Fruit fly (Drosophila melanogaster) whole organism, embryonic: ENCODE results near the gene DIP1.

ENCODE experiments used
- Antp ChIP-seq: fragments of 200-800 bp; sonication (Bioruptor generic); optimal IDR thresholded peaks from 3 replicates; lab custom pipeline; 2016; ENCODE audit warnings: missing biosample characterization, missing genetic modification characterization
- BEAF-32 ChIP-seq: fragments of 200-800 bp; sonication (Bioruptor generic); optimal IDR thresholded peaks from 3 replicates; lab custom pipeline; 2017; ENCODE audit warnings: missing biosample characterization, missing genetic modification characterization, mild to moderate bottlenecking, moderate library complexity, missing genetic modification reagents
- CG1024 ChIP-seq: fragments of 200-800 bp; sonication (Bioruptor generic); IDR thresholded peaks from 2 replicates; pipeline ENCODE4 v1.3.6; 2022; ENCODE audit warnings: missing biosample characterization, missing genetic modification characterization
- CG12155 ChIP-seq: fragments of 200-800 bp; sonication (Bioruptor generic); optimal IDR thresholded peaks from 3 replicates; lab custom pipeline; 2016; ENCODE audit warnings: missing biosample characterization, missing genetic modification characterization
- CG12659 ChIP-seq: fragments of 200-800 bp; sonication (Bioruptor generic); optimal IDR thresholded peaks from 3 replicates; lab custom pipeline; 2017; ENCODE audit warnings: mild to moderate bottlenecking, missing biosample characterization, missing genetic modification reagents, missing genetic modification characterization
- CG12769 ChIP-seq: fragments of 200-800 bp; sonication (Bioruptor generic); optimal IDR thresholded peaks from 2 replicates; lab custom pipeline; 2019; ENCODE audit warnings: missing biosample characterization, mild to moderate bottlenecking, missing genetic modification characterization, moderate library complexity
- CG13296 ChIP-seq: fragments of 200-800 bp; sonication (Bioruptor generic); optimal IDR thresholded peaks from 3 replicates; lab custom pipeline; 2018; ENCODE audit warnings: missing biosample characterization, mild to moderate bottlenecking, missing genetic modification characterization
- CG14710 ChIP-seq: fragments of 200-800 bp; sonication (Bioruptor generic); optimal IDR thresholded peaks from 3 replicates; lab custom pipeline; 2019; ENCODE audit warnings: missing biosample characterization, mild to moderate bottlenecking, missing genetic modification characterization, moderate library complexity
- CG15011 ChIP-seq: fragments of 200-800 bp; sonication (Bioruptor generic); optimal IDR thresholded peaks from 3 replicates; lab custom pipeline; 2018; ENCODE audit warnings: missing biosample characterization, mild to moderate bottlenecking, missing genetic modification characterization
- CG18599 ChIP-seq: fragments of 200-800 bp; sonication (Bioruptor generic); optimal IDR thresholded peaks from 3 replicates; lab custom pipeline; 2017; ENCODE audit warnings: missing biosample characterization, missing genetic modification characterization, mild to moderate bottlenecking, moderate library complexity, missing genetic modification reagents
- CG18619 ChIP-seq: fragments of 200-800 bp; sonication (Bioruptor generic); optimal IDR thresholded peaks from 3 replicates; lab custom pipeline; 2017; ENCODE audit warnings: missing biosample characterization, mild to moderate bottlenecking, missing genetic modification characterization
- CG30431 ChIP-seq: fragments of 200-800 bp; sonication (Bioruptor generic); optimal IDR thresholded peaks from 2 replicates; lab custom pipeline; 2017; ENCODE audit warnings: missing biosample characterization, missing genetic modification characterization
- CG31224 ChIP-seq: fragments of 200-800 bp; sonication (Bioruptor generic); IDR thresholded peaks from 2 replicates; pipeline ENCODE4 v1.3.6; 2022; ENCODE audit warnings: missing biosample characterization, missing genetic modification characterization
- CG42726 ChIP-seq: fragments of 200-800 bp; sonication (Bioruptor generic); IDR thresholded peaks from 2 replicates; pipeline ENCODE4 v1.3.6; 2022; ENCODE audit warnings: missing biosample characterization, missing genetic modification characterization; ENCODE audit not compliant: partially characterized antibody
- CG4820 ChIP-seq: fragments of 200-800 bp; sonication (Bioruptor generic); optimal IDR thresholded peaks from 3 replicates; lab custom pipeline; 2016; ENCODE audit warnings: missing biosample characterization, missing genetic modification characterization
- CG5245 ChIP-seq: fragments of 200-800 bp; sonication (Bioruptor generic); optimal IDR thresholded peaks from 3 replicates; lab custom pipeline; 2016; ENCODE audit warnings: missing biosample characterization, missing genetic modification characterization
- CG6813 ChIP-seq: fragments of 200-800 bp; sonication (Bioruptor generic); optimal IDR thresholded peaks from 2 replicates; lab custom pipeline; 2017; ENCODE audit warnings: missing biosample characterization, missing genetic modification characterization, mild to moderate bottlenecking, moderate library complexity, missing genetic modification reagents
- CG7839 ChIP-seq: fragments of 200-800 bp; sonication (Bioruptor generic); optimal IDR thresholded peaks from 3 replicates; lab custom pipeline; 2018; ENCODE audit warnings: missing biosample characterization, mild to moderate bottlenecking, missing genetic modification characterization, moderate library complexity
- CG8359 ChIP-seq: fragments of 200-800 bp; sonication (Bioruptor generic); optimal IDR thresholded peaks from 2 replicates; lab custom pipeline; 2017; ENCODE audit warnings: missing biosample characterization, mild to moderate bottlenecking, missing genetic modification characterization, borderline replicate concordance
- CG9876 ChIP-seq: fragments of 200-800 bp; sonication (Bioruptor generic); optimal IDR thresholded peaks from 2 replicates; lab custom pipeline; 2016; ENCODE audit warnings: missing biosample characterization, missing genetic modification characterization
- Chrac-16 ChIP-seq: fragments of 200-800 bp; sonication (Bioruptor generic); optimal IDR thresholded peaks from 3 replicates; lab custom pipeline; 2016; ENCODE audit warnings: missing biosample characterization, missing genetic modification characterization
- Deaf1 ChIP-seq: fragments of 200-800 bp; optimal IDR thresholded peaks from 3 replicates; lab custom pipeline; 2019; ENCODE audit warnings: missing biosample characterization, mild to moderate bottlenecking, missing genetic modification characterization, moderate library complexity
- Elba2 ChIP-seq: fragments of 200-800 bp; sonication (Bioruptor generic); optimal IDR thresholded peaks from 3 replicates; lab custom pipeline; 2016; ENCODE audit warnings: missing biosample characterization, missing genetic modification characterization
- Hr78 ChIP-seq, 2 experiments: fragments of 200-800 bp in 1 of 2; fragments of >200 bp in 1 of 2; sonication (Bioruptor generic) in 1 of 2; optimal IDR thresholded peaks; 2 replicates each; lab custom pipeline; 2017 to 2019; ENCODE audit warnings: missing biosample characterization in 2 of 2, missing genetic modification characterization in 2 of 2, mild to moderate bottlenecking in 1 of 2, moderate library complexity in 1 of 2
- Hsf ChIP-seq: fragments of 200-800 bp; sonication (Bioruptor generic); optimal IDR thresholded peaks from 3 replicates; lab custom pipeline; 2016; ENCODE audit warnings: missing biosample characterization, missing genetic modification characterization
- MESR4 ChIP-seq: fragments of 200-800 bp; sonication (Bioruptor generic); optimal IDR thresholded peaks from 2 replicates; lab custom pipeline; 2018; ENCODE audit warnings: missing biosample characterization, mild to moderate bottlenecking, missing genetic modification characterization, moderate library complexity
- Mad ChIP-seq: fragments of 200-800 bp; sonication (Bioruptor generic); optimal IDR thresholded peaks from 2 replicates; lab custom pipeline; 2016; ENCODE audit warnings: missing biosample characterization, missing genetic modification characterization
- Myb ChIP-seq: fragments of 200-800 bp; sonication (Bioruptor generic); optimal IDR thresholded peaks from 2 replicates; lab custom pipeline; 2016; ENCODE audit warnings: missing biosample characterization, missing genetic modification characterization
- PHDP ChIP-seq: fragments of 200-800 bp; sonication (Bioruptor generic); optimal IDR thresholded peaks from 3 replicates; lab custom pipeline; 2018; ENCODE audit warnings: missing biosample characterization, mild to moderate bottlenecking, missing genetic modification characterization, moderate library complexity
- Ptx1 ChIP-seq: fragments of 200-800 bp; sonication (Bioruptor generic); IDR thresholded peaks from 2 replicates; pipeline ENCODE4 v1.3.6; 2022; ENCODE audit warnings: missing biosample characterization, missing genetic modification characterization
- chif ChIP-seq, 2 experiments: fragments of 200-800 bp; sonication (Bioruptor generic); optimal IDR thresholded peaks; 3 replicates each; lab custom pipeline; 2016; ENCODE audit warnings: missing biosample characterization in 2 of 2, missing genetic modification characterization in 2 of 2
- ci ChIP-seq: fragments of 200-800 bp; sonication (Bioruptor generic); IDR thresholded peaks from 3 replicates; pipeline ENCODE4 v1.3.6; 2022; ENCODE audit warnings: missing biosample characterization, missing genetic modification characterization
- corto ChIP-seq: fragments of 200-800 bp; sonication (Bioruptor generic); optimal IDR thresholded peaks from 2 replicates; lab custom pipeline; 2016; ENCODE audit warnings: missing biosample characterization, mild to moderate bottlenecking, missing genetic modification characterization, moderate library complexity
- cwo ChIP-seq: fragments of 200-800 bp; sonication (Bioruptor generic); optimal IDR thresholded peaks from 3 replicates; lab custom pipeline; 2017; ENCODE audit warnings: missing biosample characterization, missing genetic modification characterization, mild to moderate bottlenecking, moderate library complexity, missing genetic modification reagents
- da ChIP-seq: fragments of 200-800 bp; sonication (Bioruptor generic); optimal IDR thresholded peaks from 2 replicates; lab custom pipeline; 2016; ENCODE audit warnings: missing biosample characterization, missing genetic modification characterization
- dysf ChIP-seq: fragments of 200-800 bp; sonication (Bioruptor generic); IDR thresholded peaks from 3 replicates; pipeline ENCODE4 v1.3.6; 2022; ENCODE audit warnings: missing biosample characterization, missing genetic modification characterization
- exex ChIP-seq: fragments of 200-800 bp; sonication (Bioruptor generic); optimal IDR thresholded peaks from 4 replicates; lab custom pipeline; 2018; ENCODE audit warnings: missing biosample characterization, mild to moderate bottlenecking, missing genetic modification characterization, moderate library complexity
- eyg ChIP-seq: fragments of 200-800 bp; sonication (Bioruptor generic); optimal IDR thresholded peaks from 3 replicates; lab custom pipeline; 2016; ENCODE audit warnings: missing biosample characterization, missing genetic modification characterization
- grau ChIP-seq: fragments of 200-800 bp; optimal IDR thresholded peaks from 3 replicates; lab custom pipeline; 2019; ENCODE audit warnings: missing biosample characterization, mild to moderate bottlenecking, missing genetic modification characterization, moderate library complexity
- gsb ChIP-seq: fragments of 200-800 bp; sonication (Bioruptor generic); IDR thresholded peaks from 2 replicates; pipeline ENCODE4 v1.3.6; 2022; ENCODE audit warnings: missing biosample characterization, missing genetic modification characterization
- hbn ChIP-seq: fragments of 200-800 bp; sonication (Bioruptor generic); IDR thresholded peaks from 2 replicates; pipeline ENCODE4 v1.3.6; 2022; ENCODE audit warnings: missing biosample characterization, missing genetic modification characterization; ENCODE audit not compliant: partially characterized antibody
- insv ChIP-seq, 2 experiments: fragments of 200-800 bp; sonication (Bioruptor generic); optimal IDR thresholded peaks; 3 replicates each; lab custom pipeline; 2016 to 2018; ENCODE audit warnings: missing biosample characterization in 2 of 2, missing genetic modification characterization in 2 of 2
- mam ChIP-seq: fragments of 200-800 bp; sonication (Bioruptor generic); optimal IDR thresholded peaks from 3 replicates; lab custom pipeline; 2016; ENCODE audit warnings: missing biosample characterization, missing genetic modification characterization
- org-1 ChIP-seq: fragments of 200-800 bp; sonication (Bioruptor generic); optimal IDR thresholded peaks from 2 replicates; lab custom pipeline; 2017; ENCODE audit warnings: missing biosample characterization, missing genetic modification characterization
- otp ChIP-seq: fragments of 200-800 bp; sonication (Bioruptor generic); IDR thresholded peaks from 3 replicates; pipeline ENCODE4, ENCODE4 v1.3.6; 2022; ENCODE audit warnings: missing biosample characterization, missing genetic modification characterization
- psq ChIP-seq: fragments of 200-800 bp; sonication (Bioruptor generic); optimal IDR thresholded peaks from 2 replicates; lab custom pipeline; 2017; ENCODE audit warnings: missing biosample characterization, missing genetic modification characterization
- rib ChIP-seq: fragments of 200-800 bp; sonication (Bioruptor generic); IDR thresholded peaks from 2 replicates; pipeline ENCODE4 v1.3.6; 2022; ENCODE audit warnings: missing biosample characterization, missing genetic modification characterization
- tin ChIP-seq: fragments of 200-800 bp; sonication (Bioruptor generic); optimal IDR thresholded peaks from 3 replicates; lab custom pipeline; 2016; ENCODE audit warnings: missing biosample characterization, missing genetic modification characterization
- tup ChIP-seq: fragments of 200-800 bp; sonication (Bioruptor generic); optimal IDR thresholded peaks from 2 replicates; lab custom pipeline; 2016; ENCODE audit warnings: missing biosample characterization, mild to moderate bottlenecking, missing genetic modification characterization, moderate library complexity
- zen2 ChIP-seq: fragments of 200-800 bp; sonication (Bioruptor generic); IDR thresholded peaks from 3 replicates; pipeline ENCODE4 v1.3.6; 2022; ENCODE audit warnings: missing biosample characterization, missing genetic modification characterization; ENCODE audit not compliant: partially characterized antibody

Gene DIP1

dm6 chrX:21631452-21631851, 1.5 kb upstream of the DIP1 start (continued):
- peak; percentile 47 for TF ChIP-seq CG15011 (GFP tag; lab: Kevin White, UChicago)
- TF ChIP-seq CG30431 (GFP tag; lab: Kevin White, UChicago) = peak; percentile 52
- TF ChIP-seq psq (GFP tag; lab: Kevin White, UChicago) = peak; percentile 16
- TF ChIP-seq mam = peak; percentile 54
- TF ChIP-seq otp (GFP tag; lab: Robert Waterston, UW) = no peak
- TF ChIP-seq MESR4 (GFP tag; lab: Kevin White, UChicago) = no peak
- peak; percentile 76 for TF ChIP-seq grau (tag; lab: Kevin White, UChicago)
- no peak for TF ChIP-seq CG9876 (GFP tag; lab: Kevin White, UChicago)
- TF ChIP-seq dysf (GFP tag; lab: Robert Waterston, UW) = no peak; the same call in 2 of the 3 replicates
- TF ChIP-seq da (GFP tag; lab: Kevin White, UChicago) = no peak
- no peak for TF ChIP-seq CG42726
- TF ChIP-seq CG12155 (GFP tag; lab: Kevin White, UChicago) = peak; percentile 15
- TF ChIP-seq CG4820 (GFP tag; lab: Kevin White, UChicago) = peak; percentile 74
- no peak for TF ChIP-seq corto (GFP tag; lab: Kevin White, UChicago)
- peak; percentile 48 for TF ChIP-seq CG18619 (GFP tag; lab: Kevin White, UChicago)
- TF ChIP-seq CG18599 = no peak
- TF ChIP-seq zen2 (GFP tag; lab: Robert Waterston, UW) = no peak
- TF ChIP-seq gsb (GFP tag; lab: Robert Waterston, UW) = no peak
- TF ChIP-seq PHDP (tag; lab: Kevin White, UChicago) = peak; percentile 81
- peak; percentile 71 for TF ChIP-seq tin (GFP tag; lab: Kevin White, UChicago)
- peak; percentile 38 for TF ChIP-seq Myb (GFP tag; lab: Kevin White, UChicago)
- no peak for TF ChIP-seq insv (GFP tag; optimal IDR thresholded peaks at IDR 0.05; lab: Kevin White, UChicago)
- TF ChIP-seq Hsf (GFP tag; lab: Kevin White, UChicago) = peak; percentile 77
- TF ChIP-seq hbn (GFP tag; lab: Robert Waterston, UW) = no peak
- TF ChIP-seq CG12769 (tag; lab: Kevin White, UChicago) = peak; percentile 44
- peak; percentile 37 for TF ChIP-seq eyg
- TF ChIP-seq CG8359 (GFP tag; lab: Kevin White, UChicago) = peak; percentile 46
- TF ChIP-seq cwo = peak; percentile 28
- TF ChIP-seq Elba2 (GFP tag; lab: Kevin White, UChicago) = no peak
- 0 out of 2 replicates have a peak, but pooled peaks have one; percentile 24 for TF ChIP-seq CG1024 (GFP tag; lab: Robert Waterston, UW)
- TF ChIP-seq chif (GFP tag; optimal IDR thresholded peaks at IDR 0.05; lab: Kevin White, UChicago) = peak; percentile 64 to 75
- TF ChIP-seq CG13296 (GFP tag; lab: Kevin White, UChicago) = peak; percentile 64
- TF ChIP-seq CG7839 (tag; lab: Kevin White, UChicago) = peak; percentile 70
- TF ChIP-seq CG31224 (GFP tag; lab: Robert Waterston, UW) = 0 out of 2 replicates have a peak, but pooled peaks have one; percentile 18
- peak; percentile 54 for TF ChIP-seq org-1
- TF ChIP-seq BEAF-32 = no peak
- TF ChIP-seq CG6813 (GFP tag; lab: Kevin White, UChicago) = peak; percentile 67
- peak; percentile 31 for TF ChIP-seq Mad (GFP tag; lab: Kevin White, UChicago)
- TF ChIP-seq ci (GFP tag; lab: Robert Waterston, UW) = no peak
- TF ChIP-seq CG5245 (GFP tag; lab: Kevin White, UChicago) = peak; percentile 59
- peak in 1 of 2 experiments; percentile 15 for TF ChIP-seq Hr78 (GFP tag; optimal IDR thresholded peaks at IDR 0.05; lab: Kevin White, UChicago)
- no peak for TF ChIP-seq rib (GFP tag; lab: Robert Waterston, UW)
- TF ChIP-seq Deaf1 = no peak
- peak; percentile 85 for TF ChIP-seq CG14710 (tag; lab: Kevin White, UChicago)
- peak; percentile 68 for TF ChIP-seq Chrac-16 (GFP tag; lab: Kevin White, UChicago)
- no peak for TF ChIP-seq tup (GFP tag; lab: Kevin White, UChicago)
- peak; percentile 48 for TF ChIP-seq Ptx1 (GFP tag; lab: Robert Waterston, UW)
- TF ChIP-seq exex = no peak
- peak; percentile 49 for TF ChIP-seq Antp (GFP tag; lab: Kevin White, UChicago)
- peak; percentile 63 for TF ChIP-seq CG12659
